Fruit fly (Drosophila melanogaster) whole organism, embryonic: Measurements from ENCODE around the gene Mbs.
A peak's percentile ranks its signal among the peaks of the same experiment; 100 is the strongest.

ENCODE experiments used
- Blimp-1 ChIP-seq: fragments of 200-800 bp; sonication (Bioruptor generic); optimal IDR thresholded peaks from 3 replicates; lab custom pipeline; 2018; ENCODE audit warnings: missing biosample characterization, missing genetic modification characterization, mild to moderate bottlenecking, moderate library complexity, missing genetic modification reagents
- CG10267 ChIP-seq: fragments of 200-800 bp; sonication (Bioruptor generic); optimal IDR thresholded peaks from 2 replicates; lab custom pipeline; 2018; ENCODE audit warnings: missing biosample characterization, mild to moderate bottlenecking, missing genetic modification characterization, moderate library complexity
- CG10959 ChIP-seq: fragments of 200-800 bp; sonication (Bioruptor generic); IDR thresholded peaks from 2 replicates; pipeline ENCODE4 v1.3.6; 2022; ENCODE audit warnings: missing biosample characterization, missing genetic modification characterization
- CG11093 ChIP-seq: fragments of 200-800 bp; sonication (Bioruptor generic); IDR thresholded peaks from 3 replicates; pipeline ENCODE4 v1.3.6; 2022; ENCODE audit warnings: missing biosample characterization, missing genetic modification characterization
- CG11504 ChIP-seq: fragments of 200-800 bp; sonication (Bioruptor generic); optimal IDR thresholded peaks from 3 replicates; lab custom pipeline; 2019; ENCODE audit warnings: missing biosample characterization, mild to moderate bottlenecking, missing genetic modification characterization, moderate library complexity
- CG11695 ChIP-seq: fragments of 200-800 bp; sonication (Bioruptor generic); IDR thresholded peaks from 3 replicates; pipeline ENCODE4 v1.3.6; 2022; ENCODE audit warnings: missing biosample characterization, missing genetic modification characterization
- CG12391 ChIP-seq: fragments of 200-800 bp; sonication (Bioruptor generic); optimal IDR thresholded peaks from 3 replicates; lab custom pipeline; 2018; ENCODE audit warnings: missing biosample characterization, mild to moderate bottlenecking, missing genetic modification characterization, moderate library complexity
- CG13123 ChIP-seq: fragments of 200-800 bp; sonication (Bioruptor generic); optimal IDR thresholded peaks from 2 replicates; lab custom pipeline; 2016; ENCODE audit warnings: missing biosample characterization, missing genetic modification characterization
- CG13296 ChIP-seq: fragments of 200-800 bp; sonication (Bioruptor generic); optimal IDR thresholded peaks from 3 replicates; lab custom pipeline; 2018; ENCODE audit warnings: missing biosample characterization, mild to moderate bottlenecking, missing genetic modification characterization
- CG1529 ChIP-seq: fragments of 200-800 bp; sonication (Bioruptor generic); optimal IDR thresholded peaks from 3 replicates; lab custom pipeline; 2018; ENCODE audit warnings: missing biosample characterization, missing genetic modification characterization
- CG15601 ChIP-seq: fragments of 200-800 bp; sonication (Bioruptor generic); optimal IDR thresholded peaks from 3 replicates; lab custom pipeline; 2019; ENCODE audit warnings: missing biosample characterization, mild to moderate bottlenecking, missing genetic modification characterization, moderate library complexity
- CG15696 ChIP-seq: fragments of 200-800 bp; sonication (Bioruptor generic); optimal IDR thresholded peaks from 2 replicates; lab custom pipeline; 2019; ENCODE audit warnings: missing biosample characterization, mild to moderate bottlenecking, missing genetic modification characterization, moderate library complexity
- CG18599 ChIP-seq: fragments of 200-800 bp; sonication (Bioruptor generic); optimal IDR thresholded peaks from 3 replicates; lab custom pipeline; 2017; ENCODE audit warnings: missing biosample characterization, missing genetic modification characterization, mild to moderate bottlenecking, moderate library complexity, missing genetic modification reagents
- CG18619 ChIP-seq: fragments of 200-800 bp; sonication (Bioruptor generic); optimal IDR thresholded peaks from 3 replicates; lab custom pipeline; 2017; ENCODE audit warnings: missing biosample characterization, mild to moderate bottlenecking, missing genetic modification characterization
- CG2889 ChIP-seq: fragments of 200-800 bp; sonication (Bioruptor generic); IDR thresholded peaks from 3 replicates; pipeline ENCODE4 v1.3.6; 2022; ENCODE audit warnings: missing biosample characterization, missing genetic modification characterization
- CG30431 ChIP-seq: fragments of 200-800 bp; sonication (Bioruptor generic); optimal IDR thresholded peaks from 2 replicates; lab custom pipeline; 2017; ENCODE audit warnings: missing biosample characterization, missing genetic modification characterization
- CG31365 ChIP-seq: fragments of 200-800 bp; sonication (Bioruptor generic); optimal IDR thresholded peaks from 2 replicates; lab custom pipeline; 2018; ENCODE audit warnings: missing biosample characterization, mild to moderate bottlenecking, missing genetic modification characterization
- CkIIα-i1 ChIP-seq: fragments of 200-800 bp; sonication (Bioruptor generic); IDR thresholded peaks from 2 replicates; pipeline ENCODE4 v1.3.6; 2022; ENCODE audit warnings: missing biosample characterization, missing genetic modification characterization
- E2f2 ChIP-seq: fragments of 200-800 bp; sonication (Bioruptor generic); IDR thresholded peaks from 2 replicates; pipeline ENCODE4 v1.3.6; 2022; ENCODE audit warnings: missing biosample characterization, missing genetic modification characterization
- GATAe ChIP-seq: fragments of 200-800 bp; sonication (Bioruptor generic); conservative IDR thresholded peaks from 2 replicates; pipeline ENCODE4 v1.3.6; 2022; ENCODE audit warnings: missing biosample characterization, missing genetic modification characterization
- HLHmδ ChIP-seq: fragments of 200-800 bp; sonication (Bioruptor generic); optimal IDR thresholded peaks from 2 replicates; lab custom pipeline; 2018; ENCODE audit warnings: missing biosample characterization, mild to moderate bottlenecking, missing genetic modification characterization, moderate library complexity
- HmgZ ChIP-seq: fragments of 200-800 bp; sonication (Bioruptor generic); optimal IDR thresholded peaks from 2 replicates; lab custom pipeline; 2018; ENCODE audit warnings: missing biosample characterization, mild to moderate bottlenecking, missing genetic modification characterization
- Hmx ChIP-seq: fragments of 200-800 bp; sonication (Bioruptor generic); optimal IDR thresholded peaks from 2 replicates; lab custom pipeline; 2016; ENCODE audit warnings: missing biosample characterization, missing genetic modification characterization
- Hr78 ChIP-seq, 2 experiments: fragments of 200-800 bp in 1 of 2; fragments of >200 bp in 1 of 2; sonication (Bioruptor generic) in 1 of 2; optimal IDR thresholded peaks; 2 replicates each; lab custom pipeline; 2017 to 2019; ENCODE audit warnings: missing biosample characterization in 2 of 2, missing genetic modification characterization in 2 of 2, mild to moderate bottlenecking in 1 of 2, moderate library complexity in 1 of 2
- MBD-R2 ChIP-seq: fragments of 200-800 bp; sonication (Bioruptor generic); IDR thresholded peaks from 2 replicates; pipeline ENCODE4 v1.3.6; 2022; ENCODE audit warnings: missing biosample characterization, missing genetic modification characterization
- Med ChIP-seq: fragments of 200-800 bp; sonication (Bioruptor generic); peaks from one replicate; lab custom pipeline; 2016; ENCODE audit warnings: missing biosample characterization, missing genetic modification characterization, mild to moderate bottlenecking, inconsistent platforms, moderate library complexity
- Mes4 ChIP-seq: fragments of 200-800 bp; sonication (Bioruptor generic); optimal IDR thresholded peaks from 2 replicates; lab custom pipeline; 2016; ENCODE audit warnings: missing biosample characterization, missing genetic modification characterization
- NFAT ChIP-seq: fragments of 200-800 bp; sonication (Bioruptor generic); IDR thresholded peaks from 2 replicates; pipeline ENCODE4 v1.3.6; 2022; ENCODE audit warnings: missing biosample characterization, missing genetic modification characterization
- Sox102F ChIP-seq: fragments of 200-800 bp; sonication (Bioruptor generic); optimal IDR thresholded peaks from 2 replicates; lab custom pipeline; 2018; ENCODE audit warnings: missing biosample characterization, mild to moderate bottlenecking, missing genetic modification characterization, moderate library complexity
- Spps ChIP-seq: fragments of 200-800 bp; sonication (Bioruptor generic); optimal IDR thresholded peaks from 2 replicates; lab custom pipeline; 2018; ENCODE audit warnings: missing biosample characterization, mild to moderate bottlenecking, missing genetic modification characterization
- ash1 ChIP-seq: fragments of 200-800 bp; sonication (Bioruptor generic); optimal IDR thresholded peaks from 2 replicates; lab custom pipeline; 2018; ENCODE audit warnings: missing biosample characterization, mild to moderate bottlenecking, missing genetic modification characterization
- ato ChIP-seq: fragments of 200-800 bp; sonication (Bioruptor generic); IDR thresholded peaks from 2 replicates; pipeline ENCODE4 v1.3.6; 2022; ENCODE audit warnings: missing biosample characterization, missing genetic modification characterization; ENCODE audit not compliant: partially characterized antibody
- cas ChIP-seq: fragments of 200-800 bp; sonication (Bioruptor generic); IDR thresholded peaks from 2 replicates; pipeline ENCODE4 v1.3.6; 2022; ENCODE audit warnings: missing biosample characterization, missing genetic modification characterization
- caup ChIP-seq: fragments of 200-800 bp; sonication (Bioruptor generic); optimal IDR thresholded peaks from 3 replicates; lab custom pipeline; 2017; ENCODE audit warnings: missing biosample characterization, mild to moderate bottlenecking, missing genetic modification characterization, moderate library complexity; ENCODE audit not compliant: severe bottlenecking
- crc ChIP-seq: fragments of 200-800 bp; sonication (Bioruptor generic); optimal IDR thresholded peaks from 2 replicates; lab custom pipeline; 2016; ENCODE audit warnings: missing biosample characterization, missing genetic modification characterization
- disco-r ChIP-seq: fragments of 200-800 bp; sonication (Bioruptor generic); optimal IDR thresholded peaks from 2 replicates; lab custom pipeline; 2016; ENCODE audit warnings: missing biosample characterization, missing genetic modification characterization
- fd96Cb ChIP-seq: fragments of 200-800 bp; sonication (Bioruptor generic); optimal IDR thresholded peaks from 2 replicates; lab custom pipeline; 2018; ENCODE audit warnings: missing biosample characterization, mild to moderate bottlenecking, missing genetic modification characterization, moderate library complexity
- ind ChIP-seq: fragments of 200-800 bp; sonication (Bioruptor generic); optimal IDR thresholded peaks from 3 replicates; lab custom pipeline; 2016; ENCODE audit warnings: missing biosample characterization, missing genetic modification characterization
- kni ChIP-seq: fragments of 200-800 bp; sonication (Bioruptor generic); optimal IDR thresholded peaks from 3 replicates; lab custom pipeline; 2017; ENCODE audit warnings: mild to moderate bottlenecking, missing biosample characterization, missing genetic modification reagents, missing genetic modification characterization
- lab ChIP-seq: fragments of 200-800 bp; sonication (Bioruptor generic); optimal IDR thresholded peaks from 3 replicates; lab custom pipeline; 2017; ENCODE audit warnings: missing biosample characterization, missing genetic modification characterization, mild to moderate bottlenecking, moderate library complexity, missing genetic modification reagents
- lola ChIP-seq, 3 experiments: fragments of >200 bp in 2 of 3; fragments of 200-800 bp in 1 of 3; sonication (Bioruptor generic) in 1 of 3; optimal IDR thresholded peaks; 2 replicates each; lab custom pipeline; 2017 to 2019; ENCODE audit warnings: missing biosample characterization in 3 of 3, missing genetic modification characterization in 3 of 3, mild to moderate bottlenecking in 1 of 3, moderate library complexity in 1 of 3
- mld ChIP-seq: fragments of 200-800 bp; sonication (Bioruptor generic); IDR thresholded peaks from 3 replicates; pipeline ENCODE4 v1.3.6; 2022; ENCODE audit warnings: missing biosample characterization, missing genetic modification characterization; ENCODE audit not compliant: partially characterized antibody
- org-1 ChIP-seq: fragments of 200-800 bp; sonication (Bioruptor generic); optimal IDR thresholded peaks from 2 replicates; lab custom pipeline; 2017; ENCODE audit warnings: missing biosample characterization, missing genetic modification characterization
- p53 ChIP-seq: fragments of 200-800 bp; sonication (Bioruptor generic); optimal IDR thresholded peaks from 2 replicates; lab custom pipeline; 2016; ENCODE audit warnings: missing biosample characterization, missing genetic modification characterization
- pita ChIP-seq: fragments of 200-800 bp; sonication (Bioruptor generic); optimal IDR thresholded peaks from 2 replicates; lab custom pipeline; 2017; ENCODE audit warnings: missing biosample characterization, mild to moderate bottlenecking, missing genetic modification characterization
- pum ChIP-seq: fragments of 200-800 bp; sonication (Bioruptor generic); optimal IDR thresholded peaks from 2 replicates; lab custom pipeline; 2016; ENCODE audit warnings: missing biosample characterization, missing genetic modification characterization
- ro ChIP-seq: fragments of 200-800 bp; sonication (Bioruptor generic); IDR thresholded peaks from 2 replicates; pipeline ENCODE4 v1.3.6; 2022; ENCODE audit warnings: missing biosample characterization, missing genetic modification characterization
- shn ChIP-seq: fragments of 200-800 bp; sonication (Bioruptor generic); optimal IDR thresholded peaks from 3 replicates; lab custom pipeline; 2016; ENCODE audit warnings: missing biosample characterization, missing genetic modification characterization
- unc-4 ChIP-seq: fragments of 200-800 bp; sonication (Bioruptor generic); IDR thresholded peaks from 2 replicates; pipeline ENCODE4 v1.3.6; 2022; ENCODE audit warnings: missing biosample characterization, missing genetic modification characterization; ENCODE audit not compliant: partially characterized antibody
- vnd ChIP-seq: fragments of 200-800 bp; sonication (Bioruptor generic); IDR thresholded peaks from 3 replicates; pipeline ENCODE4 v1.3.6; 2022; ENCODE audit warnings: missing biosample characterization, missing genetic modification characterization; ENCODE audit not compliant: partially characterized antibody

Gene Mbs

dm6 chr3L:16054095-16054494 lies 2.3 kb downstream of the Mbs start (continued):
- peak; percentile 36 for TF ChIP-seq CG18599 (GFP tag; lab: Kevin White, UChicago)
- TF ChIP-seq Hr78 (GFP tag; optimal IDR thresholded peaks at IDR 0.05; lab: Kevin White, UChicago) = peak in 1 of 2 experiments; percentile 44
- peak; percentile 13 for TF ChIP-seq caup (GFP tag; lab: Kevin White, UChicago)
- no peak for TF ChIP-seq HmgZ (tag; lab: Kevin White, UChicago)
- TF ChIP-seq lab (GFP tag; lab: Kevin White, UChicago) = peak; percentile 45
- TF ChIP-seq CG13296 = no peak
- TF ChIP-seq Mes4 = no peak
- TF ChIP-seq lola (GFP tag; optimal IDR thresholded peaks at IDR 0.05; lab: Kevin White, UChicago) = peak in 1 of 3 experiments; percentile 35
- no peak for TF ChIP-seq CG31365
- TF ChIP-seq unc-4 (GFP tag; lab: Robert Waterston, UW) = no peak
- TF ChIP-seq cas = no peak
- TF ChIP-seq Sox102F = peak; percentile 72
- TF ChIP-seq mld (GFP tag; lab: Robert Waterston, UW) = no peak
- TF ChIP-seq HLHmδ (GFP tag; lab: Kevin White, UChicago) = no peak
- no peak for TF ChIP-seq ato (GFP tag; lab: Robert Waterston, UW)
- no peak for TF ChIP-seq p53
- TF ChIP-seq CG18619 (GFP tag; lab: Kevin White, UChicago) = peak; percentile 42
- no peak for TF ChIP-seq ro
- TF ChIP-seq CG11504 (tag; lab: Kevin White, UChicago) = peak; percentile 76
- no peak for TF ChIP-seq MBD-R2 (GFP tag; lab: Robert Waterston, UW)
- TF ChIP-seq shn (GFP tag; lab: Kevin White, UChicago) = no peak
- TF ChIP-seq CG15601 (tag; lab: Kevin White, UChicago) = no peak
- peak; percentile 21 for TF ChIP-seq ind
- no peak for TF ChIP-seq disco-r
- TF ChIP-seq CG15696 (tag; lab: Kevin White, UChicago) = no peak
- TF ChIP-seq E2f2 (GFP tag; lab: Robert Waterston, UW) = peak; percentile 22; the same call in 1 of the 2 replicates
- no peak for TF ChIP-seq CG30431 (GFP tag; lab: Kevin White, UChicago)
- TF ChIP-seq NFAT (GFP tag; lab: Robert Waterston, UW) = no peak
- no peak for TF ChIP-seq kni (GFP tag; lab: Kevin White, UChicago)
- no peak for TF ChIP-seq CG13123 (GFP tag; lab: Kevin White, UChicago)
- TF ChIP-seq fd96Cb (tag; lab: Kevin White, UChicago) = peak; percentile 51
- TF ChIP-seq vnd (GFP tag; lab: Robert Waterston, UW) = no peak
- no peak for TF ChIP-seq Spps
- TF ChIP-seq CG10267 (tag; lab: Kevin White, UChicago) = peak; percentile 38
- no peak for TF ChIP-seq CG10959
- peak; percentile 64 for TF ChIP-seq CG11695 (GFP tag; lab: Robert Waterston, UW)
- TF ChIP-seq Hmx (GFP tag; lab: Kevin White, UChicago) = no peak
- no peak for TF ChIP-seq CG2889 (GFP tag; lab: Robert Waterston, UW)
- no peak for TF ChIP-seq pum (GFP tag; lab: Kevin White, UChicago)
- no peak for TF ChIP-seq pita (GFP tag; lab: Kevin White, UChicago)
- TF ChIP-seq CG12391 = peak; percentile 51
- TF ChIP-seq CG11093 = peak; percentile 45; the same call in 1 of the 3 replicates
- TF ChIP-seq org-1 (GFP tag; lab: Kevin White, UChicago) = peak; percentile 45
- TF ChIP-seq CG1529 = peak; percentile 34
- peak; percentile 58 for TF ChIP-seq Blimp-1 (GFP tag; lab: Kevin White, UChicago)
- TF ChIP-seq crc (GFP tag; lab: Kevin White, UChicago) = no peak
- no peak for TF ChIP-seq CkIIα-i1 (GFP tag; lab: Robert Waterston, UW)
- TF ChIP-seq GATAe (GFP tag; lab: Robert Waterston, UW) = no peak
- peak; percentile 79 for TF ChIP-seq Med (GFP tag; lab: Kevin White, UChicago)
- TF ChIP-seq ash1 = no peak
